Worm (Caenorhabditis elegans) whole organism, young adult: ENCODE data around the gene T23B7.3.

Experiments
- B0019.2 ChIP-seq: fragments of 200-800 bp; sonication (Bioruptor generic); conservative IDR thresholded peaks from 2 replicates; pipeline ENCODE4 v1.3.6; 2022; ENCODE audit warnings: missing genetic modification reagents, missing genetic modification characterization, missing compliant biosample characterization
- B0261.1 ChIP-seq: sonication (generic microtip); optimal IDR thresholded peaks from 2 replicates; lab custom pipeline; 2016; ENCODE audit warnings: mild to moderate bottlenecking, missing genetic modification characterization, moderate library complexity, missing compliant biosample characterization
- B0336.3 ChIP-seq: fragments of 200-800 bp; sonication (Bioruptor generic); IDR thresholded peaks from 2 replicates; pipeline ENCODE4 v1.3.6; 2022; ENCODE audit warnings: missing genetic modification characterization, missing compliant biosample characterization
- F22D6.2 ChIP-seq: sonication (generic microtip); optimal IDR thresholded peaks from 2 replicates; lab custom pipeline; 2016; ENCODE audit warnings: mild to moderate bottlenecking, missing genetic modification characterization, missing compliant biosample characterization
- F52B5.7 ChIP-seq: sonication (generic microtip); optimal IDR thresholded peaks from 2 replicates; lab custom pipeline; 2016; ENCODE audit warnings: mild to moderate bottlenecking, missing genetic modification characterization, missing compliant biosample characterization
- F57A8.1 ChIP-seq: fragments of 200-800 bp; sonication (Bioruptor generic); optimal IDR thresholded peaks from 2 replicates; lab custom pipeline; 2018; ENCODE audit warnings: mild to moderate bottlenecking, missing genetic modification characterization, moderate library complexity, missing compliant biosample characterization
- T07F8.4 ChIP-seq: sonication (generic microtip); optimal IDR thresholded peaks from 2 replicates; lab custom pipeline; 2016; ENCODE audit warnings: mild to moderate bottlenecking, missing genetic modification characterization, moderate library complexity, missing compliant biosample characterization
- Y95B8A.8 ChIP-seq: fragments of 200-800 bp; sonication (Bioruptor generic); IDR thresholded peaks from 2 replicates; pipeline ENCODE4 v1.3.6; 2022; ENCODE audit warnings: missing genetic modification reagents, missing genetic modification characterization, missing compliant biosample characterization
- aptf-3 ChIP-seq: fragments of 200-800 bp; sonication (Bioruptor generic); IDR thresholded peaks from 2 replicates; pipeline ENCODE4 v1.3.6; 2022; ENCODE audit warnings: missing genetic modification characterization, missing compliant biosample characterization
- attf-5 ChIP-seq: fragments of 200-800 bp; sonication (Bioruptor generic); optimal IDR thresholded peaks from 2 replicates; lab custom pipeline; 2018; ENCODE audit warnings: mild to moderate bottlenecking, missing genetic modification characterization, missing compliant biosample characterization
- bed-2 ChIP-seq: fragments of 200-800 bp; sonication (Bioruptor generic); IDR thresholded peaks from 2 replicates; pipeline ENCODE4 v1.3.6; 2022; ENCODE audit warnings: missing genetic modification reagents, missing genetic modification characterization, missing compliant biosample characterization
- ceh-58 ChIP-seq: fragments of 200-800 bp; sonication (Bioruptor generic); IDR thresholded peaks from 2 replicates; pipeline ENCODE4 v1.3.6; 2022; ENCODE audit warnings: missing genetic modification characterization, missing compliant biosample characterization
- ceh-79 ChIP-seq: sonication (generic microtip); optimal IDR thresholded peaks from 2 replicates; lab custom pipeline; 2017; ENCODE audit warnings: mild to moderate bottlenecking, missing genetic modification characterization, missing compliant biosample characterization
- chd-7 ChIP-seq: sonication (generic microtip); optimal IDR thresholded peaks from 2 replicates; lab custom pipeline; 2016; ENCODE audit warnings: mild to moderate bottlenecking, missing genetic modification characterization, moderate library complexity, missing compliant biosample characterization
- die-1 ChIP-seq: sonication (generic microtip); optimal IDR thresholded peaks from 2 replicates; lab custom pipeline; 2016; ENCODE audit warnings: missing genotype, mild to moderate bottlenecking, missing genetic modification characterization, missing compliant biosample characterization
- efl-1 ChIP-seq: fragments of 150-350 bp; optimal IDR thresholded peaks from 2 replicates; lab custom pipeline; 2014; ENCODE audit warnings: missing biosample characterization, missing genetic modification reagents, missing genetic modification characterization
- egl-18 ChIP-seq: fragments of 200-800 bp; sonication (Bioruptor generic); IDR thresholded peaks from 2 replicates; pipeline ENCODE4 v1.3.6; 2022; ENCODE audit warnings: missing genetic modification reagents, missing genetic modification characterization, missing compliant biosample characterization
- egl-44 ChIP-seq: fragments of 200-800 bp; sonication (Bioruptor generic); IDR thresholded peaks from 2 replicates; pipeline ENCODE4 v1.3.6; 2022; ENCODE audit warnings: missing genetic modification reagents, missing genetic modification characterization, missing compliant biosample characterization
- ets-4 ChIP-seq: fragments of 200-800 bp; sonication (Bioruptor generic); optimal IDR thresholded peaks from 2 replicates; lab custom pipeline; 2018; ENCODE audit warnings: mild to moderate bottlenecking, missing genetic modification characterization, missing compliant biosample characterization
- fkh-3 ChIP-seq: sonication (generic microtip); optimal IDR thresholded peaks from 2 replicates; lab custom pipeline; 2016; ENCODE audit warnings: mild to moderate bottlenecking, missing genetic modification characterization, missing compliant biosample characterization
- hrde-1 ChIP-seq: sonication (generic microtip); optimal IDR thresholded peaks from 2 replicates; lab custom pipeline; 2016; ENCODE audit warnings: missing genetic modification characterization, mild to moderate bottlenecking, missing compliant biosample characterization, moderate library complexity, missing genotype, missing genetic modification reagents, borderline replicate concordance
- let-607 ChIP-seq, 2 experiments: fragments of 200-800 bp in 1 of 2; sonication (Bioruptor generic) in 1 of 2; sonication (generic microtip) in 1 of 2; optimal IDR thresholded peaks; 2 replicates each; lab custom pipeline; 2016 to 2018; ENCODE audit warnings: mild to moderate bottlenecking in 2 of 2, missing compliant biosample characterization in 2 of 2, missing genetic modification characterization in 2 of 2, moderate library complexity in 2 of 2, missing genotype in 1 of 2
- lin-26 ChIP-seq: fragments of 200-800 bp; sonication (Bioruptor generic); IDR thresholded peaks from 2 replicates; pipeline ENCODE4 v1.3.6; 2022; ENCODE audit warnings: missing genetic modification reagents, missing genetic modification characterization, missing compliant biosample characterization
- nfya-2 ChIP-seq: fragments of 200-800 bp; sonication (Bioruptor generic); IDR thresholded peaks from 2 replicates; pipeline ENCODE4 v1.3.6; 2022; ENCODE audit warnings: missing genetic modification reagents, missing genetic modification characterization, missing compliant biosample characterization
- pbrm-1 ChIP-seq: fragments of 200-800 bp; sonication (Bioruptor generic); IDR thresholded peaks from 2 replicates; pipeline ENCODE4 v1.3.6; 2022; ENCODE audit warnings: missing genetic modification reagents, missing genetic modification characterization, missing compliant biosample characterization
- rcor-1 ChIP-seq: fragments of 200-800 bp; sonication (Bioruptor generic); IDR thresholded peaks from 2 replicates; pipeline ENCODE4 v1.3.6; 2022; ENCODE audit warnings: missing genetic modification reagents, missing genetic modification characterization, missing compliant biosample characterization
- rec-8 ChIP-seq, 2 experiments: sonication (generic microtip); optimal IDR thresholded peaks; 2 replicates each; lab custom pipeline; 2016; ENCODE audit warnings: mild to moderate bottlenecking in 2 of 2, missing genetic modification characterization in 2 of 2, missing genetic modification reagents in 2 of 2, missing genotype in 2 of 2, missing biosample characterization in 1 of 2, missing compliant biosample characterization in 1 of 2, moderate library complexity in 1 of 2
- snpc-4 ChIP-seq, 5 experiments: fragments of 150-350 bp in 1 of 5; sonication (generic microtip) in 4 of 5; optimal IDR thresholded peaks; 2 replicates each; lab custom pipeline; 2014 to 2018; ENCODE audit warnings: missing genetic modification characterization in 5 of 5, missing biosample characterization in 3 of 5, antibody characterized with exemption in 2 of 5, mild to moderate bottlenecking in 2 of 5, missing compliant biosample characterization in 2 of 5, missing genotype in 2 of 5, moderate library complexity in 2 of 5, missing genetic modification reagents in 1 of 5
- tbp1 ChIP-seq: fragments of 200-800 bp; sonication (Bioruptor generic); optimal IDR thresholded peaks from 2 replicates; lab custom pipeline; 2018; ENCODE audit warnings: mild to moderate bottlenecking, missing genetic modification characterization, missing compliant biosample characterization
- tbx-9 ChIP-seq: sonication (generic microtip); optimal IDR thresholded peaks from 2 replicates; lab custom pipeline; 2016; ENCODE audit warnings: borderline replicate concordance, missing genetic modification characterization, inconsistent platforms, missing compliant biosample characterization
- ztf-18 ChIP-seq: sonication (generic microtip); optimal IDR thresholded peaks from 2 replicates; lab custom pipeline; 2016; ENCODE audit warnings: missing genotype, mild to moderate bottlenecking, missing genetic modification characterization, missing compliant biosample characterization
- ztf-25 ChIP-seq: fragments of 200-800 bp; sonication (Bioruptor generic); IDR thresholded peaks from 2 replicates; pipeline ENCODE4 v1.3.6; 2022; ENCODE audit warnings: missing genetic modification reagents, missing genetic modification characterization, missing compliant biosample characterization
- ztf-26 ChIP-seq: sonication (generic microtip); optimal IDR thresholded peaks from 2 replicates; lab custom pipeline; 2017; ENCODE audit warnings: missing genetic modification characterization, missing compliant biosample characterization
- ztf-3 ChIP-seq: fragments of 200-800 bp; sonication (Bioruptor generic); optimal IDR thresholded peaks from 2 replicates; lab custom pipeline; 2018; ENCODE audit warnings: mild to moderate bottlenecking, missing genetic modification characterization, missing compliant biosample characterization
- ztf-6 ChIP-seq: fragments of 200-800 bp; sonication (Bioruptor generic); IDR thresholded peaks from 2 replicates; pipeline ENCODE4 v1.3.6; 2022; ENCODE audit warnings: missing genetic modification reagents, missing genetic modification characterization, missing compliant biosample characterization

Gene T23B7.3

DNA sequence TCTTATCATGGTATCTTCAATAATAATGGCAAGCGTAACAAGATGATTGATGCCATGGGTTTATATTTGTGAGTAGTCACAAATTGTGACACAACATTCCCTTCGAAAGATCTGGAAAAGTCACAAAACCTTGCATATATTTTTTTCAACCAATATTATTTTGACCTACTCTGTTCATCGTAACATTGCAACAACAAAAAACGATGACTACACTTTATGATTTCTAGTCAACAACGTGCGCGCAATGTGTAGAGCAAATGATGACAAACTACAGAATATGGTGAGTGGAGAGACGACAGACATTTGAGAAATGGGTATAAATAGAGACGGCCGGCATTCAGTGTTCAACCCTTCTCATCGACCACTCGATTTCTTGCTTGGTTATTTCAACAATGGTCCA lies 31.7 kb downstream of the T23B7.3 start, which contains the start of gene gst-7 (continued):
- TF ChIP-seq lin-26, result no peak
- TF ChIP-seq, all 124 proteins: peak for 17

DNA sequence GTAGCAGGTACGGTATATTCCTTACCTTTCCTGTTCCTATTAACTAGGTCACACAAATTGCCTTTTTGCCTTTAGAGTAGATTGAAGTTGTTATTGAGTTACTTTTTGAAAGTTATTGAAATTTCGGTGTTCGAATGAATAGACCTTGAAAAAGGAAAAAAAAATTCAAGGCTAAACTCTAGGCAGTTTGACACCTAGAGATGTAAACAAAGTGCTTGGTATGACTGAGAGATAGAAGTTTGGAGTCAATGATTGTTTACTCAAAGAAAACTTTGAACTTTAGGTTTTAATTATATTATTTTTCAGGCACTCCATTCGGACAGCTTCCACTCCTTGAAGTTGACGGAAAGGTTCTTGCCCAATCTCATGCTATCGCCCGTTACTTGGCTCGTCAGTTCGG lies 32.5 kb downstream of the T23B7.3 start:
- TF ChIP-seq bed-2 (GFP tag; lab: Robert Waterston, UW) (no peak), attf-5 (no peak), ztf-6 (GFP tag; lab: Robert Waterston, UW) (no peak), pbrm-1 (GFP tag; lab: Robert Waterston, UW) (no peak), egl-18 (GFP tag; lab: Robert Waterston, UW) (no peak), chd-7 (no peak), snpc-4 (GFP tag; optimal IDR thresholded peaks at IDR 0.05; lab: Kevin White, UChicago) (no peak), snpc-4 (tag; optimal IDR thresholded peaks at IDR 0.05; lab: Kevin White, UChicago) (no peak), ztf-3 (GFP tag; lab: Kevin White, UChicago) (no peak), B0261.1 (tag; lab: Kevin White, UChicago) (no peak)

DNA sequence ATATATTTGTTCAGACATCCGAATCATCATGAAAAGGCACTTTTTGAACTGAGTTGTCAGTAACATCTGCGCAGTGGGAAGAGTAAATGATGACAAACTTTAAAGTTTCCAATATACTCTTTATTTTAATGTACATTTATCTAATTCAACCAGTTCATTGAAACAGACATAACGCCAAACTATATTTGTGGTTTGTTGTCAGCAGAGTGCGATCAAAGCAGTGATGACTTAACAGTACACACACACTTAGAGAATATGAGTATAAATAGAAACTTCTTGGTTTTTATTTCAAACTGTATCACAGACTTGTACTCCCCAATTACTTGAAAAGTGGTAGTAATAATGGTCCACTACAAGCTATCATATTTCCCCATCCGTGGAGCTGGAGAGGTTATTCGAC lies 33.4 kb downstream of the T23B7.3 start, which contains the start of gene gst-8:
gst-8 (plus strand) TSS at position 301 of the 400 bp plus-strand sequence.
- no peak for TF ChIP-seq Y95B8A.8 (GFP tag; lab: Robert Waterston, UW)
- TF ChIP-seq egl-44 (GFP tag; lab: Robert Waterston, UW), result no peak
- TF ChIP-seq tbx-9, result no peak
- TF ChIP-seq F22D6.2, result no peak
- no peak for TF ChIP-seq ets-4
- no peak for TF ChIP-seq F52B5.7 (tag; lab: Kevin White, UChicago)
- no peak for TF ChIP-seq aptf-3
- no peak for TF ChIP-seq ztf-25 (GFP tag; lab: Robert Waterston, UW)
- no peak for TF ChIP-seq hrde-1 (tag; lab: Kevin White, UChicago)
- no peak for TF ChIP-seq T07F8.4
- TF ChIP-seq efl-1, result no peak
- no peak for TF ChIP-seq ceh-58
- TF ChIP-seq rcor-1 (GFP tag; lab: Robert Waterston, UW), result no peak
- no peak for TF ChIP-seq ztf-18
- no peak for TF ChIP-seq ztf-26 (tag; lab: Kevin White, UChicago)

DNA sequence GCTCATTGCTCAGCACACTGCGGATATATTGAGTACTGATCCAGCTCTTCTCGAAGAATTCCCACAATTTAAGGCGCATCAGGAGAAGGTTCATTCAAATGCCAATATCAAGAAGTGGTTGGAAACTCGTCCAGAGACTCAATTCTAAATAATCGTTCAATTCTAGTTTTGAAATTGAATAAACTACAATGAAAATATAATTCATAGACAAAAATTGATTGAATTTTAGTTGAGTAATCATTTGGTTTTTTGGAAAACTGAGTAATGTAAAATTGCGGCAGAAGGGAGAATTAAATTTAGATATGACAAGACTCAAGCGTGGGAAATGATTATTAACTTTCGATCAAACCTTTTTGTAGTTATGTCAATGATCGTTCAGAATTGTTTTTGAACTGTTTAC lies 34.4 kb downstream of the T23B7.3 start:
- TF ChIP-seq rec-8 (tag; optimal IDR thresholded peaks at IDR 0.05; lab: Kevin White, UChicago) (no peak), efl-1 (no peak), let-607 (tag; optimal IDR thresholded peaks at IDR 0.05; lab: Kevin White, UChicago) (no peak), B0019.2 (GFP tag; lab: Robert Waterston, UW) (no peak), B0336.3 (GFP tag; lab: Robert Waterston, UW) (no peak), ceh-79 (tag; lab: Kevin White, UChicago) (no peak), tbp1 (no peak), F57A8.1 (GFP tag; lab: Kevin White, UChicago) (no peak), nfya-2 (GFP tag; lab: Robert Waterston, UW) (no peak), die-1 (no peak), fkh-3 (tag; lab: Kevin White, UChicago) (no peak), egl-18 (GFP tag; lab: Robert Waterston, UW) (no peak)
- TF ChIP-seq, all 124 proteins: peak for 0
